Worm (Caenorhabditis elegans): ENCODE measurements around the gene hpr-17.

The hpr-17 gene

ce11 chrII:13156971-13157370 lies at the start of gene hpr-17, which contains the start of gene F32A11.1 (continued):
- TF ChIP-seq lir-1 (GFP tag; conservative IDR thresholded peaks at IDR 0.05) (peak; percentile 31; the same call in 1 of the 2 replicates), lsl-1 (GFP tag; optimal IDR thresholded peaks at IDR 0.05) (peak; percentile 64), zim-3 (tag; optimal IDR thresholded peaks at IDR 0.05) (no peak), snpc-1.3 (tag; optimal IDR thresholded peaks at IDR 0.05; ENCODE audit: insufficient read depth) (peak; percentile 6), gei-17 (GFP tag; optimal IDR thresholded peaks at IDR 0.05) (peak; percentile 2), tlf-1 (GFP tag; optimal IDR thresholded peaks at IDR 0.05) (peak; percentile 12), lin-35 (GFP tag; optimal IDR thresholded peaks at IDR 0.05) (peak; percentile 51 to 97 (median 61)), hlh-12 (tag; optimal IDR thresholded peaks at IDR 0.05) (no peak), madf-10 (tag; optimal IDR thresholded peaks at IDR 0.05) (no peak), B0035.1 (tag; optimal IDR thresholded peaks at IDR 0.05) (no peak), egl-18 (GFP tag; IDR thresholded peaks at IDR 0.05) (no peak), Y95B8A.8 (GFP tag; IDR thresholded peaks at IDR 0.05) (no peak), Y67H2A.10 (GFP tag; conservative IDR thresholded peaks at IDR 0.05) (no peak), F57A8.1 (GFP tag; optimal IDR thresholded peaks at IDR 0.05) (no peak), lin-26 (GFP tag; IDR thresholded peaks at IDR 0.05) (no peak), hmg-1.2 (GFP tag; IDR thresholded peaks at IDR 0.05) (peak; percentile 57), F57C9.4 (tag; optimal IDR thresholded peaks at IDR 0.05) (no peak), let-526 (GFP tag; IDR thresholded peaks at IDR 0.05) (0 out of 2 replicates have a peak, but pooled peaks have one; percentile 33), F10E7.11 (tag; optimal IDR thresholded peaks at IDR 0.05) (no peak), tbx-9 (tag; optimal IDR thresholded peaks at IDR 0.05; ENCODE audit: borderline replicate concordance) (no peak), ztf-6 (GFP tag; IDR thresholded peaks at IDR 0.05) (no peak), egrh-3 (GFP tag; IDR thresholded peaks at IDR 0.05) (no peak), dpff-1 (tag; optimal IDR thresholded peaks at IDR 0.05) (no peak), B0261.1 (tag; optimal IDR thresholded peaks at IDR 0.05) (no peak), F23B12.7 (tag; optimal IDR thresholded peaks at IDR 0.05; ENCODE audit: insufficient read depth) (no peak), aptf-2 (GFP tag; conservative IDR thresholded peaks at IDR 0.05) (no peak), chd-7 (tag; optimal IDR thresholded peaks at IDR 0.05) (no peak), attf-5 (GFP tag; optimal IDR thresholded peaks at IDR 0.05) (peak; percentile 39), ceh-91 (GFP tag; IDR thresholded peaks at IDR 0.05) (no peak), F33H1.4 (GFP tag; IDR thresholded peaks at IDR 0.05) (peak; percentile 66), dox-1 (GFP tag; IDR thresholded peaks at IDR 0.05) (peak; percentile 72; the same call in 1 of the 2 replicates), snpc-3.4 (tag; optimal IDR thresholded peaks at IDR 0.05) (no peak), ets-4 (GFP tag; optimal IDR thresholded peaks at IDR 0.05) (no peak), lag-1 (GFP tag; IDR thresholded peaks at IDR 0.05) (no peak), ccch-3 (GFP tag; optimal IDR thresholded peaks at IDR 0.05) (no peak), egl-44 (GFP tag; IDR thresholded peaks at IDR 0.05) (peak; percentile 46; the same call in 1 of the 2 replicates), somi-1 (GFP tag; optimal IDR thresholded peaks at IDR 0.05) (no peak), B0336.3 (GFP tag; IDR thresholded peaks at IDR 0.05) (peak; percentile 74), fkh-3 (tag; optimal IDR thresholded peaks at IDR 0.05) (no peak), tbp1 (GFP tag; optimal IDR thresholded peaks at IDR 0.05) (peak; percentile 52), B0019.2 (GFP tag; conservative IDR thresholded peaks at IDR 0.05) (0 out of 2 replicates have a peak, but pooled peaks have one; percentile 34), lin-40 (tag; optimal IDR thresholded peaks at IDR 0.05) (peak; percentile 87), C06A6.2 (GFP tag; conservative IDR thresholded peaks at IDR 0.05) (peak; percentile 36; the same call in 1 of the 2 replicates), mxl-1 (tag; optimal IDR thresholded peaks at IDR 0.05) (no peak), bed-1 (GFP tag; IDR thresholded peaks at IDR 0.05) (no peak), ztf-25 (GFP tag; IDR thresholded peaks at IDR 0.05) (no peak), F37B4.10 (GFP tag; IDR thresholded peaks at IDR 0.05) (no peak), snpc-4 (GFP tag; optimal IDR thresholded peaks at IDR 0.05) (peak; percentile 40), snpc-4 (tag; optimal IDR thresholded peaks at IDR 0.05) (peak; percentile 47 to 78 (median 62))

Data from whole organism, young adult.